Fruit fly (Drosophila melanogaster) whole organism, prepupa: ENCODE measurements around the gene rho-4.

Experiments used
- CG10631 ChIP-seq: fragments of 200-800 bp; sonication (Bioruptor generic); optimal IDR thresholded peaks from 2 replicates; lab custom pipeline; 2016; ENCODE audit warnings: missing biosample characterization, missing genetic modification characterization
- CG11294 ChIP-seq: fragments of 200-800 bp; sonication (Bioruptor generic); IDR thresholded peaks from 2 replicates; pipeline ENCODE4 v1.3.6; 2022; ENCODE audit warnings: missing biosample characterization, missing genetic modification characterization
- CG11902 ChIP-seq: fragments of 200-800 bp; sonication (Bioruptor generic); optimal IDR thresholded peaks from 3 replicates; lab custom pipeline; 2016; ENCODE audit warnings: missing biosample characterization, missing genetic modification characterization
- CG15336 ChIP-seq: fragments of 200-800 bp; sonication (Bioruptor generic); IDR thresholded peaks from 2 replicates; pipeline ENCODE4 v1.3.6; 2022; ENCODE audit warnings: missing biosample characterization, missing genetic modification characterization
- CG16779 ChIP-seq: fragments of 200-800 bp; sonication (Bioruptor generic); optimal IDR thresholded peaks from 3 replicates; lab custom pipeline; 2017; ENCODE audit warnings: missing biosample characterization, mild to moderate bottlenecking, missing genetic modification characterization
- CG31627 ChIP-seq: fragments of 200-800 bp; sonication (Bioruptor generic); optimal IDR thresholded peaks from 3 replicates; lab custom pipeline; 2016; ENCODE audit warnings: missing biosample characterization, missing genetic modification characterization
- CG32006 ChIP-seq: fragments of 200-800 bp; sonication (Bioruptor generic); optimal IDR thresholded peaks from 3 replicates; lab custom pipeline; 2017; ENCODE audit warnings: missing biosample characterization, mild to moderate bottlenecking, missing genetic modification characterization
- CG34406 ChIP-seq: fragments of 200-800 bp; sonication (Bioruptor generic); optimal IDR thresholded peaks from 3 replicates; lab custom pipeline; 2016; ENCODE audit warnings: missing biosample characterization, missing genetic modification characterization
- CG3919 ChIP-seq: fragments of 200-800 bp; sonication (Bioruptor generic); optimal IDR thresholded peaks from 3 replicates; lab custom pipeline; 2016; ENCODE audit warnings: missing biosample characterization, missing genetic modification characterization
- CG6163 ChIP-seq: fragments of 200-800 bp; sonication (Bioruptor generic); IDR thresholded peaks from 3 replicates; pipeline ENCODE4 v1.3.6; 2022; ENCODE audit warnings: missing biosample characterization, missing genetic modification characterization
- CG6792 ChIP-seq: fragments of 200-800 bp; sonication (Bioruptor generic); optimal IDR thresholded peaks from 3 replicates; lab custom pipeline; 2016; ENCODE audit warnings: missing biosample characterization, missing genetic modification characterization
- CG6808 ChIP-seq: fragments of 200-800 bp; sonication (Bioruptor generic); optimal IDR thresholded peaks from 3 replicates; lab custom pipeline; 2017; ENCODE audit warnings: missing biosample characterization, missing genetic modification characterization, mild to moderate bottlenecking, moderate library complexity, missing genetic modification reagents
- CG6854 ChIP-seq: fragments of 200-800 bp; sonication (Bioruptor generic); optimal IDR thresholded peaks from 2 replicates; lab custom pipeline; 2017; ENCODE audit warnings: missing biosample characterization, mild to moderate bottlenecking, missing genetic modification characterization
- CG7368 ChIP-seq: fragments of 200-800 bp; sonication (Bioruptor generic); optimal IDR thresholded peaks from 3 replicates; lab custom pipeline; 2016; ENCODE audit warnings: missing biosample characterization, missing genetic modification characterization
- CG8119 ChIP-seq: fragments of 200-800 bp; sonication (Bioruptor generic); IDR thresholded peaks from 3 replicates; pipeline ENCODE4 v1.3.6; 2022; ENCODE audit warnings: missing biosample characterization, missing genetic modification characterization
- CG8632 ChIP-seq: fragments of 200-800 bp; sonication (Bioruptor generic); optimal IDR thresholded peaks from 3 replicates; lab custom pipeline; 2016; ENCODE audit warnings: missing biosample characterization, missing genetic modification characterization
- CG9139 ChIP-seq: fragments of 200-800 bp; sonication (Bioruptor generic); optimal IDR thresholded peaks from 3 replicates; lab custom pipeline; 2017; ENCODE audit warnings: missing biosample characterization, mild to moderate bottlenecking, missing genetic modification characterization
- Eip75B ChIP-seq: fragments of 200-800 bp; sonication (Bioruptor generic); optimal IDR thresholded peaks from 3 replicates; lab custom pipeline; 2016; ENCODE audit warnings: missing biosample characterization, missing genetic modification characterization
- Eip93F ChIP-seq: fragments of 200-800 bp; sonication (Bioruptor generic); optimal IDR thresholded peaks from 2 replicates; lab custom pipeline; 2016; ENCODE audit warnings: missing biosample characterization, mild to moderate bottlenecking, missing genetic modification characterization
- Ets96B ChIP-seq: fragments of 200-800 bp; optimal IDR thresholded peaks from 2 replicates; lab custom pipeline; 2019; ENCODE audit warnings: missing biosample characterization, mild to moderate bottlenecking, missing genetic modification characterization, moderate library complexity
- Hr38 ChIP-seq: sonication (Bioruptor generic); optimal IDR thresholded peaks from 2 replicates; lab custom pipeline; 2016; ENCODE audit warnings: missing biosample characterization, missing genetic modification characterization
- Hr39 ChIP-seq: fragments of 200-800 bp; sonication (Bioruptor generic); optimal IDR thresholded peaks from 2 replicates; lab custom pipeline; 2016; ENCODE audit warnings: missing biosample characterization, missing genetic modification characterization
- Hr4 ChIP-seq: fragments of 200-800 bp; sonication (Bioruptor generic); optimal IDR thresholded peaks from 3 replicates; lab custom pipeline; 2016; ENCODE audit warnings: missing biosample characterization, missing genetic modification characterization
- Met ChIP-seq: fragments of 200-800 bp; sonication (Bioruptor generic); optimal IDR thresholded peaks from 3 replicates; lab custom pipeline; 2016; ENCODE audit warnings: missing biosample characterization, missing genetic modification characterization
- Smox ChIP-seq: fragments of 200-800 bp; sonication (Bioruptor generic); optimal IDR thresholded peaks from 3 replicates; lab custom pipeline; 2016; ENCODE audit warnings: missing biosample characterization, missing genetic modification characterization
- Sox102F ChIP-seq: fragments of 200-800 bp; sonication (Bioruptor generic); optimal IDR thresholded peaks from 2 replicates; lab custom pipeline; 2016; ENCODE audit warnings: missing biosample characterization, mild to moderate bottlenecking, missing genetic modification characterization
- Sox15 ChIP-seq: fragments of 200-800 bp; sonication (Bioruptor generic); optimal IDR thresholded peaks from 3 replicates; lab custom pipeline; 2016; ENCODE audit warnings: missing biosample characterization, missing genetic modification characterization
- achi ChIP-seq: fragments of 200-800 bp; sonication (Bioruptor generic); optimal IDR thresholded peaks from 3 replicates; lab custom pipeline; 2016; ENCODE audit warnings: missing biosample characterization, missing genetic modification characterization
- fd85E ChIP-seq: fragments of 200-800 bp; sonication (Bioruptor generic); optimal IDR thresholded peaks from 3 replicates; lab custom pipeline; 2016; ENCODE audit warnings: missing biosample characterization, missing genetic modification characterization
- fkh ChIP-seq: fragments of 200-800 bp; sonication (Bioruptor generic); optimal IDR thresholded peaks from 3 replicates; lab custom pipeline; 2017; ENCODE audit warnings: missing biosample characterization, mild to moderate bottlenecking, missing genetic modification characterization, moderate library complexity
- lz ChIP-seq: fragments of 200-800 bp; sonication (Bioruptor generic); optimal IDR thresholded peaks from 3 replicates; lab custom pipeline; 2016; ENCODE audit warnings: missing biosample characterization, missing genetic modification characterization
- net ChIP-seq: fragments of 200-800 bp; sonication (Bioruptor generic); optimal IDR thresholded peaks from 3 replicates; lab custom pipeline; 2016; ENCODE audit warnings: missing biosample characterization, missing genetic modification characterization
- pdm3 ChIP-seq: fragments of 200-800 bp; sonication (Bioruptor generic); optimal IDR thresholded peaks from 3 replicates; lab custom pipeline; 2016; ENCODE audit warnings: missing biosample characterization, missing genetic modification characterization
- ss ChIP-seq, 2 experiments: fragments of 200-800 bp; sonication (Bioruptor generic); optimal IDR thresholded peaks; 2 replicates in 1 of 2; 3 replicates in 1 of 2; lab custom pipeline; 2017 to 2018; ENCODE audit warnings: mild to moderate bottlenecking in 2 of 2, missing biosample characterization in 2 of 2, missing genetic modification characterization in 2 of 2, moderate library complexity in 1 of 2
- svp ChIP-seq: fragments of 200-800 bp; sonication (Bioruptor generic); peaks from one replicate; lab custom pipeline; 2016; ENCODE audit warnings: missing biosample characterization, missing genetic modification characterization
- topi ChIP-seq: fragments of 200-800 bp; sonication (Bioruptor generic); optimal IDR thresholded peaks from 3 replicates; lab custom pipeline; 2016; ENCODE audit warnings: missing biosample characterization, missing genetic modification characterization
- vri ChIP-seq: fragments of 200-800 bp; sonication (Bioruptor generic); optimal IDR thresholded peaks from 3 replicates; lab custom pipeline; 2016; ENCODE audit warnings: missing biosample characterization, mild to moderate bottlenecking, missing genetic modification characterization

rho-4 gene

dm6 chrX:11600795-11601358 is 1.2 kb downstream of the rho-4 start (continued):
- TF ChIP-seq CG10631 (peak; percentile 52), CG6792 (GFP tag; lab: Kevin White, UChicago) (peak; percentile 31), Eip75B (GFP tag; lab: Kevin White, UChicago) (no peak), net (no peak), CG6854 (no peak), Hr38 (GFP tag; lab: Kevin White, UChicago) (no peak), CG16779 (tag; lab: Kevin White, UChicago) (no peak), CG11902 (GFP tag; lab: Kevin White, UChicago) (peak; percentile 7), Eip93F (GFP tag; lab: Kevin White, UChicago) (no peak), Met (GFP tag; lab: Kevin White, UChicago) (no peak), Smox (no peak), CG8119 (GFP tag; lab: Robert Waterston, UW) (no peak), lz (peak; percentile 56), fkh (GFP tag; lab: Kevin White, UChicago) (no peak), svp (GFP tag; lab: Kevin White, UChicago) (peak; percentile 90), CG7368 (GFP tag; lab: Kevin White, UChicago) (peak; percentile 28), pdm3 (GFP tag; lab: Kevin White, UChicago) (no peak), CG9139 (peak; percentile 3), CG34406 (GFP tag; lab: Kevin White, UChicago) (peak; percentile 56), Hr39 (GFP tag; lab: Kevin White, UChicago) (peak; percentile 52), CG6808 (no peak), achi (GFP tag; lab: Kevin White, UChicago) (peak; percentile 32), CG11294 (GFP tag; lab: Robert Waterston, UW) (no peak), CG31627 (peak; percentile 30), CG3919 (GFP tag; lab: Kevin White, UChicago) (no peak)

- no peak for TF ChIP-seq pdm3 (GFP tag; lab: Kevin White, UChicago)
- no peak for TF ChIP-seq topi (GFP tag; lab: Kevin White, UChicago)
- TF ChIP-seq CG6792 (GFP tag; lab: Kevin White, UChicago), result no peak
- TF ChIP-seq fkh (GFP tag; lab: Kevin White, UChicago), result peak; percentile 35
- TF ChIP-seq CG3919 (GFP tag; lab: Kevin White, UChicago), result no peak
- TF ChIP-seq CG15336 (GFP tag; lab: Robert Waterston, UW), result no peak
- TF ChIP-seq Ets96B (tag; lab: Kevin White, UChicago), result no peak
- TF ChIP-seq Hr4 (GFP tag; lab: Kevin White, UChicago), result no peak
- TF ChIP-seq vri (GFP tag; lab: Kevin White, UChicago), result peak; percentile 58
- TF ChIP-seq fd85E, result no peak
- no peak for TF ChIP-seq Sox102F (GFP tag; lab: Kevin White, UChicago)
- no peak for TF ChIP-seq lz
- no peak for TF ChIP-seq ss (GFP tag; optimal IDR thresholded peaks at IDR 0.05; lab: Kevin White, UChicago)
- no peak for TF ChIP-seq net
- TF ChIP-seq CG11902 (GFP tag; lab: Kevin White, UChicago), result no peak
- no peak for TF ChIP-seq CG8632 (GFP tag; lab: Kevin White, UChicago)
- no peak for TF ChIP-seq CG32006
These were observed 1.8 kb downstream of the rho-4 start for dm6 chrX:11601408-11601807.

- TF ChIP-seq Sox15 (no peak), CG6163 (GFP tag; lab: Robert Waterston, UW) (no peak), Eip93F (GFP tag; lab: Kevin White, UChicago) (no peak), CG6792 (GFP tag; lab: Kevin White, UChicago) (no peak)
- TF ChIP-seq, all 60 proteins: peak for 0
These were observed 4.5 kb downstream of the rho-4 start, which contains the start of gene CG2533 for dm6 chrX:11604094-11604493. TSS of gene CG2533 (minus strand) at chrX:11604194.
